Worm (Caenorhabditis elegans): ENCODE measurements around the gene F10G7.5.
A peak's percentile ranks its signal among the peaks of the same experiment; 100 is the strongest.

F10G7.5 gene

DNA sequence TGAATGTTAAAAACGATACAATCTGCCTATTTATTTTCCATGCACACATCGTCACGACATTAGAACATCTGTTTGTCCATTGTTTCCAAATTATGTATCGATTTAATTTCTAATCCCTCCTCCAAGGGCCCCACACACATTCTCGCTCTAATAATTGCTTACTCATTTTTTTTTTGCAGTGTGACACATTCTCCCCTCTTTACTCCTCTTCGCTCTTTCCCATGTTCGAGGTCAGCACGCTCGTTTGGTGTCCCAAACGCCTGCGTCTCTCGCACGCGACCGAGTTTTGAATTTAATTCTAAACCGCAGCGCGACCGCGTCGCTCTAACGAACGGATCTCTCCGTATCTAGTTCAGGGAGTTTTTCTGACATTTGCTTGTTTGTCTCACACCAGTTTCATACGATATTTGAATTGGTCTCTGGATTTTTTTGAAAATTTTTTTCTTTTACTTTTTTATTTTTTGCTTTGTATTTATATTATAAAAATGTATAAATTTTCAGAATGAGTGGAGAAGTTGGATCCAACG lies 20.6 kb upstream of the F10G7.5 start, which contains the start of the genes clec-140 and hmg-11 (continued):
- TF ChIP-seq pag-3 (tag; optimal IDR thresholded peaks at IDR 0.05; ENCODE audit: borderline replicate concordance, insufficient read depth) (no peak), unc-98 (GFP tag; IDR thresholded peaks at IDR 0.05) (no peak), nhr-20 (tag; optimal IDR thresholded peaks at IDR 0.05) (peak; percentile 19), nhr-11 (tag; optimal IDR thresholded peaks at IDR 0.05) (no peak), tbx-2 (tag; optimal IDR thresholded peaks at IDR 0.05) (no peak), ceh-90 (tag; optimal IDR thresholded peaks at IDR 0.05) (no peak), lin-15B (tag; optimal IDR thresholded peaks at IDR 0.05) (peak; percentile 28), hlh-4 (tag; optimal IDR thresholded peaks at IDR 0.05) (no peak), nhr-12 (tag; optimal IDR thresholded peaks at IDR 0.05) (no peak), efl-1 (optimal IDR thresholded peaks at IDR 0.05) (peak; percentile 50 to 67), efl-1 (GFP tag; optimal IDR thresholded peaks at IDR 0.05 in 1 of 2) (peak; percentile 51 to 92), aha-1 (tag; optimal IDR thresholded peaks at IDR 0.05) (no peak), nhr-77 (tag; optimal IDR thresholded peaks at IDR 0.05) (no peak), dsc-1 (tag; optimal IDR thresholded peaks at IDR 0.05) (peak; percentile 65), lin-14 (GFP tag; optimal IDR thresholded peaks at IDR 0.05) (peak; percentile 96), nhr-84 (tag; optimal IDR thresholded peaks at IDR 0.05) (no peak), skn-1 (tag; optimal IDR thresholded peaks at IDR 0.05) (peak; percentile 19), nhr-85 (tag) (peak; percentile 66), jun-1 (tag; optimal IDR thresholded peaks at IDR 0.05) (peak; percentile 13), mdl-1 (tag; optimal IDR thresholded peaks at IDR 0.05) (peak in 1 of 2 experiments; percentile 79), sptf-1 (tag; optimal IDR thresholded peaks at IDR 0.05) (no peak)

DNA sequence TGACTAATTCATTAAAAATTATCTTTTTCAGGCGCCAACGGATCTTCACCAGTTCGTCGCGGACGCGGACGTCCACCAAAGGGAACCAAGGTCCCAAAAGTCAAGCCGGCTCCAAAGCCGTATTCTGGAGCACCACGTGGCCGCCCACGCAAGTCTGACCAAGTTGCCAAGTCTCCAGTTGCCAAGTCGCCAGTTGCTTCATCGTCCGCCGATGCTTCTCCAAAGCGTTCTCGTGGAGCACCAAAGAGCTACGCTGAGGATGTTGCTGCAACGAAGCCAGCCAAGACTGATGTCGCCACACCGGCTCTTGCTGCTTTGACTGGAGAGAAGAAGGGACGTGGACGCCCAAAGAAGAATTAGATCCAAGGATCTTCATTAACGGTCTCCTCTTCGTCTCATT lies 20.0 kb upstream of the F10G7.5 start:
- no peak for TF ChIP-seq hlh-17 (GFP tag; optimal IDR thresholded peaks at IDR 0.05; ENCODE audit: borderline replicate concordance)
- no peak for TF ChIP-seq pqm-1 (tag; optimal IDR thresholded peaks at IDR 0.05)
- no peak for TF ChIP-seq lin-39 (tag; optimal IDR thresholded peaks at IDR 0.05)
- no peak for TF ChIP-seq lin-14 (GFP tag; optimal IDR thresholded peaks at IDR 0.05)
- no peak for TF ChIP-seq blmp-1 (tag; optimal IDR thresholded peaks at IDR 0.05)
- no peak for TF ChIP-seq alr-1 (tag; optimal IDR thresholded peaks at IDR 0.05; ENCODE audit: borderline replicate concordance)
- no peak for TF ChIP-seq rnt-1 (tag; optimal IDR thresholded peaks at IDR 0.05)
- TF ChIP-seq elt-2 (tag; optimal IDR thresholded peaks at IDR 0.05) = no peak
- TF ChIP-seq ztf-4 (tag; optimal IDR thresholded peaks at IDR 0.05) = no peak
- no peak for TF ChIP-seq ces-1 (GFP tag; optimal IDR thresholded peaks at IDR 0.05)

DNA sequence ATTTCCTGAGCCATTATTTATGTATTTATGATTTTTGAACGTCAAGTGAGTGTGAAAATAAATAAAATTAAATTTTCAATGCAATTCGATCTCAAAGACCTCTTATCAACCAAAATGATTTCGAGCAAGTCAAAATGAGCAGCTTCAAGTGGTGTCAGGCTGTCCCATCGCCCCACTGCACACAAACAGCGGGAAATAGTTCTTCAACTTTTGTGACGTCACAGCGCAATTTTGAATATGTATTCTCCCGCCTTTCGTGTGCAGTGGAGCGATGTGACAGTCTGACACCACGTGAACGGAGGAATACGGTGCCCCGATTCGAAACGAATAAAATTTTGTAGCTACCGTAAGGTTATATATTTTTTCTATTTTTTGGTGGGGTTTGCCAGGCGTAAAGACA lies 19.5 kb upstream of the F10G7.5 start:
- TF ChIP-seq efl-1 (optimal IDR thresholded peaks at IDR 0.05) (no peak), efl-1 (GFP tag; optimal IDR thresholded peaks at IDR 0.05 in 1 of 2) (peak in 1 of 2 experiments; percentile 63), ama-1 (optimal IDR thresholded peaks at IDR 0.05) (peak; percentile 55), ceh-63 (GFP tag; optimal IDR thresholded peaks at IDR 0.05) (no peak)

DNA sequence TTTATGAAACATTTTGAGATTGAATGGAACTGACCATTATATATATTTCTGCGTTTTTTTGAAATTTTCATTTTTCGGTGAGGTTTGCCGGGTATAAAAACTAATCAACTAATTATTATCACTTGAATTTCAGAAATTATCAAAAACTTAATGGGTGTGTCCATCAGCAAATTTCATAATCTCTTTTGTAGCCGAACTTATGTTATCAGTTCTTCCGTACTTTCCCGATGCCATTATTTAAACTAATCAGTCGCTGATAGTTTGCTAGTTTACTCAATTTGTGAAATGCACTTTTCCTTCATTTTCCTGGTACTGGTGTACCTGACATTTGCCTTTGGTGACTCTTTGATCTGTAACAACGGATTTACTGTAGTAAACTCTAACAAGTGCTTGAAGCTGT lies 19.0 kb upstream of the F10G7.5 start:
- TF ChIP-seq ces-1 (GFP tag; optimal IDR thresholded peaks at IDR 0.05) = no peak
- TF ChIP-seq jun-1 (tag; optimal IDR thresholded peaks at IDR 0.05) = no peak
- TF ChIP-seq elt-2 (tag; optimal IDR thresholded peaks at IDR 0.05) = peak; percentile 99
- TF ChIP-seq tlp-1 (tag; optimal IDR thresholded peaks at IDR 0.05) = peak; percentile 46
- TF ChIP-seq pqm-1 (tag; optimal IDR thresholded peaks at IDR 0.05) = peak; percentile 32
- no peak for TF ChIP-seq mdl-1 (tag; optimal IDR thresholded peaks at IDR 0.05)

DNA sequence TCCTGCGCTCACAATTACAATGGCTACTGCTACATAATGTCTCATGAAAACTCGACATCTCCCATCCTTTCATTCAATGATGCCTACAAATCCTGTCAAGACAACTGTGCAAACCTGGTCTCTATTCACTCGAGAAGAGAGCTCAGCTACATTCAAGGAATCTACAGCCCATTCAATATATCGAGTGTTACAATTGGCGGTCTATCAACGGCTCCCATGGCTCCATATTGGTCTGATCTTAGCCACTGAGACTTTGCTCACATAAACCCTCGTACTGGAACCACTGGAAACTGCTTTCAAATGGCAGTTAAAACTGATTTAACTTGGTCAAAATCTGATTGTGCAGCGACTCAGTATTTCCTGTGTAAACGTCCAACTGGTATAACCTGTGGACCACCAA lies 17.7 kb upstream of the F10G7.5 start, which contains the start of gene T05A7.3:
T05A7.3 (plus strand) TSS at position 301 of the 400 bp plus-strand sequence.
- TF ChIP-seq mab-9 (GFP tag; IDR thresholded peaks at IDR 0.05) = no peak
- no peak for TF ChIP-seq pag-3 (tag; optimal IDR thresholded peaks at IDR 0.05; ENCODE audit: borderline replicate concordance, insufficient read depth)
- TF ChIP-seq nhr-85 (tag) = no peak
- no peak for TF ChIP-seq nhr-20 (tag; optimal IDR thresholded peaks at IDR 0.05)
- TF ChIP-seq sox-4 (tag; optimal IDR thresholded peaks at IDR 0.05) = no peak
- no peak for TF ChIP-seq elt-2 (tag; optimal IDR thresholded peaks at IDR 0.05)
- TF ChIP-seq vab-15 (tag; optimal IDR thresholded peaks at IDR 0.05) = no peak
- no peak for TF ChIP-seq isw-1 (GFP tag; IDR thresholded peaks at IDR 0.05)

Data from whole organism, L1 larva.